Worm (Caenorhabditis elegans): Measurements from ENCODE around the gene T01C4.8.

T01C4.8 gene

ce11 chrV:7084612-7085139 lies 44.7 kb downstream of the T01C4.8 start, which contains the start of gene mys-1 (continued):
- TF ChIP-seq pag-3 (tag; optimal IDR thresholded peaks at IDR 0.05; ENCODE audit: borderline replicate concordance) = no peak
- TF ChIP-seq tbx-7 (tag; optimal IDR thresholded peaks at IDR 0.05) = peak; percentile 81
- no peak for TF ChIP-seq dve-1 (tag; optimal IDR thresholded peaks at IDR 0.05)
- no peak for TF ChIP-seq ceh-48 (tag; optimal IDR thresholded peaks at IDR 0.05)
- TF ChIP-seq ceh-31 (tag; optimal IDR thresholded peaks at IDR 0.05) = peak; percentile 89
- TF ChIP-seq elt-2 (tag; optimal IDR thresholded peaks at IDR 0.05) = peak; percentile 38
- TF ChIP-seq ceh-30 (tag; optimal IDR thresholded peaks at IDR 0.05) = no peak
- TF ChIP-seq nhr-232 (tag; optimal IDR thresholded peaks at IDR 0.05) = no peak
- TF ChIP-seq pqm-1 (tag; optimal IDR thresholded peaks at IDR 0.05) = peak; percentile 63
- peak; percentile 86 for TF ChIP-seq tbx-2 (tag; optimal IDR thresholded peaks at IDR 0.05)
- no peak for TF ChIP-seq hlh-13 (GFP tag; optimal IDR thresholded peaks at IDR 0.05)
- TF ChIP-seq mec-3 (tag; optimal IDR thresholded peaks at IDR 0.05; ENCODE audit: borderline replicate concordance) = peak; percentile 72
- TF ChIP-seq unc-3 (GFP tag; conservative IDR thresholded peaks at IDR 0.05) = 0 out of 2 replicates have a peak, but pooled peaks have one; percentile 32
- TF ChIP-seq unc-3 (tag; optimal IDR thresholded peaks at IDR 0.05) = no peak
- peak; percentile 73 for TF ChIP-seq ref-2 (tag; optimal IDR thresholded peaks at IDR 0.05)
- TF ChIP-seq eyg-1 (tag; optimal IDR thresholded peaks at IDR 0.05) = peak; percentile 21
- TF ChIP-seq ceh-22 (tag; optimal IDR thresholded peaks at IDR 0.05) = no peak
- no peak for TF ChIP-seq npax-4 (tag; optimal IDR thresholded peaks at IDR 0.05)
- TF ChIP-seq zip-5 (tag; optimal IDR thresholded peaks at IDR 0.05) = peak; percentile 77
- no peak for TF ChIP-seq fkh-6 (tag; optimal IDR thresholded peaks at IDR 0.05)

DNA sequence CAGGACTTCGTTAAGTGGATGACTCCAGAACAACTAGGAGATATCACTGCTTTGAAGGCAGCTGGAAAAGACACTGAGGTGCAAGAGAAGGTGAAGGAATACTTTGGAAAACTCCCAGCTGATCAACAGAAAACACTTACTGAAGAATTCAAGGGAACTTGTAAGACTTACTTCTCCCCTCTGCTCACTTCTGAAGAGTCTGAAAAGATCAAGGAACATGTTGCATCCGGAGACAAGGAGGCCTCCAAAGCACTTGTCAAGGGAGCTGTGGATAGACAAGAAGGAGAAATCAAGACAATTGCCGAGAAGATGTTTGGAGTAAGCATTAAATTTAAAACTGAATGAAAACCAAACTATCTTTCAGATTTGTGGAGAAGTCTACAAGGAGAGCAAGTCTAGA lies 50.0 kb downstream of the T01C4.8 start:
- TF ChIP-seq hlh-13 (GFP tag; optimal IDR thresholded peaks at IDR 0.05) (no peak), Y22D7AL.16 (tag; optimal IDR thresholded peaks at IDR 0.05) (no peak), lim-6 (tag; optimal IDR thresholded peaks at IDR 0.05) (no peak), pha-4 (tag; optimal IDR thresholded peaks at IDR 0.05) (no peak), tbx-7 (tag; optimal IDR thresholded peaks at IDR 0.05) (no peak), pax-1 (tag; optimal IDR thresholded peaks at IDR 0.05) (no peak), hlh-30 (tag; optimal IDR thresholded peaks at IDR 0.05; ENCODE audit: insufficient read depth) (no peak)

Measured in whole organism, late embryonic.